Fruit fly (Drosophila melanogaster): ENCODE measurements around the gene Rab5.

Gene Rab5

DNA sequence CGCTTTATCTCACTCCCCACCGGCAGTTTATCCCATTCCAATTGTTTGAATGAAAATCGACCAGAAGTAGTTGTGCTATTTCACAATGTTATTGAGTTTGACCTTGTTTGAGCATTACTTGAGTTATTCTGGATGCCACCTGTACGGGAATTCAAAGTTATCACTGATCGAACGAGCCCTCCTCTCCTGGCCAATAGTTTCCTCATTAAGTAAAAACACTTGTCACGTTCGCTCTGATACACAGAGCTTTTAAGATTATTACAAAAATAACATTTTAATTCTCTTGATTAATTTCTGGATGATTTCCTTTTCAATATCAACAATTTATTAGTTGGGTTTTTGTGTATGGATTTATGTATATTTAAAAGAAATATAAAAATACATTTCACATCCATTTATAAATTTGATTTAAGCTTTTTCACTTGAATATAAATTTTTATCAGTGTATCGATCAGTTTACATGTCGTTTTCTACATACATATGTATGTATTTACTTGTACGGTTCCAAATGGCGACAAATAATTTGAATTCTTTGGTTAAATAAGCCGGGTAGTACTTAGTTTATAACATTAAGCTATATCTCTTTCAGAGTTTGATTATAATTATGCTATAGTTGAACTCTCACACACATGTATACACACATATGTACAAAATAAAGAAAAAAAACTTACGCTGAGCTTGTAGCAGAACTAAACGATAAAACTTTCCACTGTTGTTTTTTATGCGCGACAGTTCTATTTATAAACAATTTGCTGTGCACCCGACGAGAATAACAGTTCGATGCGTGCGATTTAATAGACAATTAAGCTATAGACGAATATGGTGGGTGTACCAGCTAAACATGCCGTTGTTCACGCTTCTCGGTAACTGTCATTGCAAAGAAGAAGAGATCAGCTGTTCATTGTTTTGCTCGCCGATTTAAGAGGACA is 9.0 kb upstream of the Rab5 start, which contains the start of the genes CG3609 and CG15390:
Gene CG3609, minus strand, starts transcription at position 810 of the 929 bp plus-strand sequence.
Gene CG15390, plus strand, starts transcription at position 896 of the 929 bp plus-strand sequence.
- TF ChIP-seq CG8478 (optimal IDR thresholded peaks at IDR 0.05), result no peak
- peak in 1 of 2 experiments; percentile 3 for TF ChIP-seq CTCF (optimal IDR thresholded peaks at IDR 0.05)

DNA sequence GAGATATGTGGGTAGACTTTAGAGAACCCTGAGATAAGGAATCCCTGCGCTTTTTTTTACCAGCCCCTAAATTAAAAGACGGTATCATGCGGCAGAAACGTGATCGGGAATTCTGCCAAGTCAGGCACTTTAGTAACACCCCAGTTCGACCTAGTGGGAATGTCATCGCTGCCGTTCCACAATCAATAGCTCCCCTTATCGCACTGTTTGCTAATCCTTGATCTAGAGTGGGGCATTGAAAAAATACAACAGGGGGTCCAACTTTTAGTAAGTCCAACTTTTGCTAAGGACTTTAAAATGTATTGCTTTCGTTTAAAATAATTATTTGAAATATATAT is 7.0 kb upstream of the Rab5 start:
- TF ChIP-seq CG8478 (optimal IDR thresholded peaks at IDR 0.05) (no peak), CTCF (optimal IDR thresholded peaks at IDR 0.05) (no peak)

DNA sequence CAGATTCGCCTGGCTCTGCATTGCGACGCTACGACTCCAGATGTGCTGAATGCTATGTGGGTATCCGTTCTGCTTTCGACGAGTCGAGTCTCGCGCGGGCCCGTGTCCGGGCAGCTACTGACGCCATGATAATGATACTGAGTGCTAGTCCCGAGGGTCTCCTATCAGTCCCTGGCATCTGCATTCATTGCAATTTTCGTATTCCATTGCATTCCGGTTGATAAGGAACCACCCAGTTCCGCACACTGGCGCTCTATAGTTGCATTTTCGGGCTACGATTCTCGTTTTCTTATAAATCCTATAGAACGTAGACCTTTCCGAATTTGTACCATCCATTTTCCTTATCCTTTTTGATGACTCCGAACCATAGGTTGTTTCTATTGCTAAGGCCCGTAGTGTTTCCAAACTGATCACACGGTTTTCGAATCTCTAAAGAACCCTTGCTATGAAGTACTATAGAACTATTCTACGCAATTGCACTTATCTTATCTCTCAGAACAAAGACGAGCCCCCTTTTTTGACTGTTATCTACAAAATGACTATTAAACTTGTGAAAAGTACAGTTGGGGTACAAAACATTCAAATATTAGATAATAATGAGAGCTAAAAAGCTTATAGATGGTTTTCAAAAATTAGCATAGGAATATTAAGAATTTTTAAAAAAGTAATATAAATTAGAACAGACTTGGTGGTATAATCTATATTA is 6.5 kb upstream of the Rab5 start, which contains the start of gene CG3597:
Gene CG3597, minus strand, starts transcription at position 119 of the 706 bp plus-strand sequence.
- TF ChIP-seq CG8478 (optimal IDR thresholded peaks at IDR 0.05) (no peak), CTCF (optimal IDR thresholded peaks at IDR 0.05) (no peak)

DNA sequence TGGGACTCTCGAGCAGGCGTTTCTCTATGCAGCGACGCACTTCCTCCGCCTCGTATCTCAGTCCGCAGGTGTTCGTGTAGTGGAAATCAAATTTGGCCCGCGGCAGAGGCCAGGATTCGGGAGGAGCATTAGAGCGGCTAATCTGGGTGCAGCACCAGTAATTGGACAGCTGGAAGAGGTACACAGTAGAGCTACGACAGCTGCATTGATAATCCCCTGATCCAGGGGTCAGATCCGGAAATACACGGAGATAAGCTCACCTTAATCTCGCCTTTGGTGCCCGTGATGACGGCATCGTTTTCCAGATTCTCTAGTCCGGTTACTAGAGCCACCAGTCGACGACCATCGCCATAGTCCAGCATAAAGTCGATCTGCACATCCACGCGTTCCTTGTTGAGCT is 5.3 kb upstream of the Rab5 start:
- no peak for TF ChIP-seq CTCF (optimal IDR thresholded peaks at IDR 0.05)
- no peak for TF ChIP-seq CG8478 (optimal IDR thresholded peaks at IDR 0.05)

DNA sequence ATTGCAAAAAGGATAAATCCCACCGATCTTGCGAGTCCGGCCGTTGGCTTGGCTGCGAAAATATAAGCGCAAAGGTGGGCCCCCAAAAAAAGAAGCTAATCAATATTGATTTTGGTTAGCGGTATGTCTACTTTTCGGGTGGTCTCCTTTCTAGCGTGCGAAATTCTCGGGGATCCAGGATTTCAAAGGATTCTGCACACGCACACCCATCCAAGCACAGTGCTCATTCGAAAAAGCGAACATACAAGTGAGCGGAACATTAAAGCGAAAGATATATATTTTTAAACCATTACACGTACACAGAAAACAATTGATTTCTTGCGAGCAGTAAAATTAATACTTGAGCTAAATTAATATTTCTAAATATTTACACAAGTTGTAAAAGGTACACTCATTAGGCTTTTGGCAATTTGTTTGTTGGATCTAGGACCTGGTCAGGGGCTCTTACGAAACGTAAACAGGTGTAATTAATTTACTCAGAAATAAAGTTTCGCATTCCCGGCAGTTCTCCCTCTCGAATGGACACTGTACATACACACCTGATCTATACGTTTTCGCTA is 662 bp upstream of the Rab5 start:
- TF ChIP-seq CG8478 (optimal IDR thresholded peaks at IDR 0.05), result no peak
- no peak for TF ChIP-seq CTCF (optimal IDR thresholded peaks at IDR 0.05)

DNA sequence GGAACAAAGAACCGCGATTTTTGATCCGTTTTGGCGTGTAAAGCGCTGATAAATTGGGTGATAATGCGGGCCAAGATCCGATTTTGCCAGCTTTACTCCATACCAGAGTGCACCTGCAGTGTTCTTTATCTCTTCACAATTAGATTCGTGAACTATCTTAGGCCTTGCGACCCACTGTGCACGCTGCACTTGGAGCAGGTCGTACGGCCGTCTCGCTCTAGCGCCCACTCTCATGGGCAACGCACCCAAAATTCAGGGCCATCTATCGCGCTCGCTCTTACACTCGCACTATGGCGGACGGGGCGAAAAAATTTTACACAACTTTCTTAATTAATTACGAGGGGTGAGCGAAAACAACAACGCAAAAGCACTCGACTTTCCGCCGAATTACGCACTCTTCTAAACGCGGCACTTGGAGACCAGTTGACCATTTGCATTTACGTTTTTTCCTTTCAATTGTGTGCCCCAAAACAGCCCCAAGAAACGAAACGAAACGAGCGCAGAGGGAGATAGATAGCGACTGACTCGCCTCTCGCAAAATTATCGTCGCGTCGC is 796 bp downstream of the Rab5 start:
- no peak for TF ChIP-seq CG8478 (optimal IDR thresholded peaks at IDR 0.05)
- TF ChIP-seq CTCF (optimal IDR thresholded peaks at IDR 0.05), result no peak

DNA sequence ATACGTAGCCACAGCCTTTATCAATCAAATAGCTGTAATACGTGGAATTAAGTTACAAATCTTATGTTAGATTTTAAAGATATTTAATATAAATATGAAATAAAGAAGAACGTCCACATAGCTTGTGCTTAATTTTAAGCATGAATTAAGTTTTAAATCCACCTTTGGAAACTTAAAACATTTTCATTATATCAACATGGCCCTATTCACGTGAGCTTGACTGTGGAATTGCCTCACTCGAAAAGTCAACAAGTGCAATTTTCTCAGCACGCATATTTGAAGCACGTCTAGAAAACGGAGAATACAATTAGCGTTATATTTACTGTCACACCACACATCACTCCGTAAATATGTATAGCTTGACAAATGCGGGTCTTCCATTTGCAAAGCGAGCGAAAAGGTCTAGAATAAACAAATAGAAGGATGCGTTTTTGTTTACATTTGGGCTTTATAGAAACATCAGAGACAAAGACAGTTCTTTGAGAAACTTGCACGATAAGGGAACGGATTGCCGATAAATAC is 1.4 kb downstream of the Rab5 start:
- TF ChIP-seq CG8478 (optimal IDR thresholded peaks at IDR 0.05), result no peak
- TF ChIP-seq CTCF (optimal IDR thresholded peaks at IDR 0.05), result no peak

DNA sequence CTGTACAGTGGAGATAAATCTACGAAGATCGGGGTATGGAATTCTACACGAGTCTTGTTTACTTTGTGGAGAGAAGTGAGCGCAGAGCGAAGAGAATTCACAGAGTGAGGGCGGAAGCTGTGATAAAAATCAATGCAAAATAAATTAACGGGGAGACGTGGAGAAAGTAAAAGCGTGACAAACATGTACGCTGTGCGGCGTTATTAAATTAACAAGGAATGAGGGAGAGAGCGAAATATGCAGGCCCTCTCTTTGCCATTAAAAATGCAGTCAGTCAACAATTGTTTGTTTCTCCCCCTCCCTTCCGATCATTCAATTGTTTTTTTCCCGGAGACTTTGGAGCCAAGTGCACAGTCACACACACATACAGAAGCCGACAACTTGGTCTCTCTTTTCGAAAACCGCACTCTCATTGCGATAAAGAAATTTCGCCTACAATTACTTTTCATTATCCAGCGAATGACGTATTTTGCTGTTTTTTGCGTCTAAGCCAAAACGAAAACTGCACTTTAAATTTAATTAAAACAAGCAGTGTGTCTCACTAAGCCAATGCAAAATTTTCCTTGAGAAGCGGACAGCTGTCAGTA is 2.2 kb downstream of the Rab5 start:
- TF ChIP-seq CG8478 (optimal IDR thresholded peaks at IDR 0.05) (no peak), CTCF (optimal IDR thresholded peaks at IDR 0.05) (no peak)

DNA sequence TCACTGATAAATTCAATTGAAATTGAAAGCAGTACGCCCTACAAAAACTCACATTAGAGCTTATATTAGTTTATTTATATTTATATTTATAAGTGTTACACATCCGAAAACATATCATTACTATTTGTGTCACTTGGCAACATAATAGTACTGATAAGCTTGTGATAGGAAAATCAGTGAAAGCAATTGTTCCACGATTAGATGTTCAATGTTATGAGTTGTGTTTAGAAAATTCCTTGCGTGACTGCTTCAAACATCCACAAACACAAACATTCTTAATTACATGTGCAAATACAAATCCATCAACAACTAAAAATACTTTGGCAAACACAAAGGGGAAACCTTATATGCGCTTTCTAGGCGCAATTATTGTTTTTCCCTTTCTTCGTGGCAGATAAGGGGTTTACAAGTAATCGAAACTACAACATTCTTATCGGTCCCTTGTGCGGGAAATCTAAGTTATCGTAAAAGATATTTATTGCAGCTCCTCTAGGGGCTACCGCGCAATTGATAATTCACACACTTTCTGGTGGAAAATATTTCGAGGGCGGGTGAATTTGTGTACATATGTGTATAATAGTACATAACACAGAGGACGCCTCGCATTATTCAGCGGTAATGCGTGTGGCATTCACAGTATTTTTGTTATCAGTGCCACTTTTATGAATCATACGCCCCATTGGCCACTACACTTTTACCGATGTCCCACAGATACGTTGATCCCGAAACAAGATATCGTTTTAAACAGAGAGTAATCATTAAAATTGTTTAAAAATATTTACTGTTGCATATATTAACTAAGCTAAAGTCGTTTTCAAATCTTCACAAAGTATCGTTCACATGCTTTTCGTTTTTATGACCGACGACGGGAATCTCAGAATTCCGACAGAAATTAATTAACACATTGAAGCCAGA is 2.9 kb downstream of the Rab5 start:
- TF ChIP-seq CTCF (optimal IDR thresholded peaks at IDR 0.05) (no peak), CG8478 (optimal IDR thresholded peaks at IDR 0.05) (no peak)

DNA sequence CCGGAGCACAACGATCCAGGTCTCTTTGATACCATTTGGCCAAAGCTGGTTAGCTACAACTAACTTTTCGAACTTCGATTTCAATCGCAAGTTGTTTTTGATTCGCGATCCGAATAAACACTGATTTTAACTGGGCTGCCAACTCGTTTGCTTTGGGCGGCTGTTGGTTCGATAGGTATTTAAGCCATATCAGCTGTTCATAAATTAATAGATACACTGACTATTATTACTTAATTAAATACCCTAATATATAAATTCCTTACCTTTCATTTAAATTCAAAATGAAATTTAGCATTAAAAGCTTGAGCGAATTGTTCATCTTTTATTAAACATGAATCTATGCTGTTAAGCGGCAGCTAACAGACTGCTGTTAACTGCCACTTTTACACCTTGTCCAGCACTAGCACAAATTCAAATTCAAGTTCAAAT is 7.8 kb downstream of the Rab5 start, which contains the start of gene CG9967:
Gene CG9967, minus strand, starts transcription at position 129 of the 429 bp plus-strand sequence.
- TF ChIP-seq CTCF (optimal IDR thresholded peaks at IDR 0.05) (no peak), CG8478 (optimal IDR thresholded peaks at IDR 0.05) (no peak)

DNA sequence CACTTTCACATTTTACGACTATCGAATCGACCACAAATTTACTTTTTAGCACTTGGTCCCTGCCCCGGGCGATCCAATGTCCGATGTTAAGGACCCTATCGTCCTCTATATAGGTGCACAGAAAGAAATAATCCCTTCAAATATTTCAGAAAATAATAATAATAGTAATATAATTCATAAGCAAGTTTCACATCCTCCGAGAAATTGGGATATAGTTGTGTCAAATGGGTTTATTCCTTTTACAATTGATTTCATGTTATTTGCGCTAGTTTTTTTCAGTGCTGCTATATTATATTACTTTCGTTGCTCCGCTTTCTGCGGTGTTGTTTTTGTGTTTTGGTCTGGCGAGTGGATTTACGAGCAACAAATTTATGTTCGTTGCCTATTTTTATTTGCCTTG is 16.6 kb downstream of the Rab5 start:
- TF ChIP-seq CG8478 (optimal IDR thresholded peaks at IDR 0.05) (no peak), CTCF (optimal IDR thresholded peaks at IDR 0.05) (no peak)

DNA sequence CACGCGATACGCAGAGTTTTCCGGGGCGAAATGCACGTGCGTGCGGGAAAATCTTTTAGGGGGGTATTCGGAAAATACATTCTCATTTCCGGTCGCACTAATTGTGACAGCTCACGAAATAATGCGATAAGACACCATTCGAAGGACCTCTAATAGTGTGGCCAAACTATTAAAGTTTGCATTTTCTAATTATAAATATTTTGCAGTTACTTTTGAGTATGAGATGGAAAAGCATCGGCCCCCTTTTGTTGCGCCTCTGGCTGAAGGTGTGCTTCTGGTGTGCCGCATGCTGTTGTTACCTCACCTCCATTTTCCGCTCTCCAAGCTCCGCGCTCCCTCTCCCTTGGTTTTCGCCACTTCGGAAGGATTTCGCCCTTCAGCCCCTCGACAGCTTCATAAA is 50.9 kb downstream of the Rab5 start:
- TF ChIP-seq CTCF (optimal IDR thresholded peaks at IDR 0.05) (no peak), CG8478 (optimal IDR thresholded peaks at IDR 0.05) (no peak)

DNA sequence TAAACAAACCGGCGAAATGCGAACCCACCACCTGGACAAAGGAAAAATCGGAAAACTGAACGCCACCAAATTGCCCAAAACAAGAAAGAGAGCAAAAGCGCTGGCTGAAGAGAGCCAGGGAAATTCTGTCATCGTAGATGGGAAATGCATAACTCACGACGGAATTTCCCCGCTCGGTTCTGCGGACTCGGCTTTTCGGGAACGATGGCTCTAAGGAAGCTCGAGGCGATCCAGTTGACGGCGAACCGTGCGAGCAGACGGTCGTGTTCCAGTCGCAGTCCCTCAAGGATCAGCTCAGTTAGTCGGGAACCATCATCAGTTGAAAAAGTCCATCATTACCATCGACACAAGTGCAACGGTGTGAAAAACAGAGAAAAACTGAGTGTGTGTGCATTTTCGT is 53.6 kb downstream of the Rab5 start, which contains the start of gene eys:
Gene eys, plus strand, starts transcription at position 232 of the 400 bp plus-strand sequence.
- TF ChIP-seq CTCF (optimal IDR thresholded peaks at IDR 0.05), result no peak
- TF ChIP-seq CG8478 (optimal IDR thresholded peaks at IDR 0.05), result no peak
